Worm (Caenorhabditis elegans) whole organism, L4 larva: Measurements from ENCODE around the gene F23H11.2.
"Not testable (repeated sequence)": the region's sequence is repeated elsewhere in the genome, so short reads cannot be mapped to it uniquely, and the experiment has no call there.

Source experiments
- D1046.2 ChIP-seq: fragments of 200-800 bp; sonication (Bioruptor generic); IDR thresholded peaks from 2 replicates; pipeline ENCODE4 v1.3.6; 2022; ENCODE audit warnings: missing genetic modification characterization, missing compliant biosample characterization
- F10B5.3 ChIP-seq: sonication (generic microtip); optimal IDR thresholded peaks from 2 replicates; lab custom pipeline; 2016; ENCODE audit warnings: mild to moderate bottlenecking, missing genetic modification characterization, missing compliant biosample characterization
- F44E2.7 ChIP-seq: fragments of 200-800 bp; sonication (Bioruptor generic); IDR thresholded peaks from 2 replicates; pipeline ENCODE4 v2.1.2; 2022; ENCODE audit warnings: missing genetic modification characterization, missing compliant biosample characterization
- F49E8.2 ChIP-seq: sonication (generic microtip); optimal IDR thresholded peaks from 2 replicates; lab custom pipeline; 2016; ENCODE audit warnings: missing compliant biosample characterization, mild to moderate bottlenecking, missing genetic modification characterization, borderline replicate concordance
- R02D3.7 ChIP-seq: fragments of 150-350 bp; sonication (generic microtip); optimal IDR thresholded peaks from 3 replicates; lab custom pipeline; 2014; ENCODE audit warnings: missing biosample characterization, missing genetic modification characterization
- T20F7.1 ChIP-seq: fragments of 200-800 bp; sonication (Bioruptor generic); optimal IDR thresholded peaks from 2 replicates; lab custom pipeline; 2018; ENCODE audit warnings: mild to moderate bottlenecking, missing genetic modification characterization, missing compliant biosample characterization
- Y105C5A.15 ChIP-seq: fragments of 200-800 bp; sonication (Bioruptor generic); IDR thresholded peaks from 2 replicates; pipeline ENCODE4 v1.3.6; 2022; ENCODE audit warnings: missing genetic modification characterization, missing compliant biosample characterization
- aha-1 ChIP-seq: fragments of 150-350 bp; peaks from one replicate; lab custom pipeline; 2014; ENCODE audit warnings: missing biosample characterization, missing genetic modification characterization
- aly-2 ChIP-seq: sonication (generic microtip); optimal IDR thresholded peaks from 2 replicates; lab custom pipeline; 2018; ENCODE audit warnings: missing biosample characterization, missing genetic modification characterization
- arid-1 ChIP-seq: fragments of 200-800 bp; sonication (Bioruptor generic); conservative IDR thresholded peaks from 2 replicates; pipeline ENCODE4 v1.3.6; 2022; ENCODE audit warnings: missing genetic modification reagents, missing genetic modification characterization, missing compliant biosample characterization
- ctbp-1 ChIP-seq: fragments of 200-800 bp; sonication (Bioruptor generic); IDR thresholded peaks from 2 replicates; pipeline ENCODE4 v1.3.6; 2022; ENCODE audit warnings: missing genetic modification reagents, missing genetic modification characterization, missing compliant biosample characterization
- daf-16 ChIP-seq, 3 experiments: sonication (generic microtip); optimal IDR thresholded peaks; 2 replicates each; lab custom pipeline; 2016 to 2017; ENCODE audit warnings: missing genetic modification characterization in 3 of 3, missing genetic modification reagents in 3 of 3, mild to moderate bottlenecking in 2 of 3, missing compliant biosample characterization in 2 of 3, missing biosample characterization in 1 of 3, moderate library complexity in 1 of 3
- daf-8 ChIP-seq: fragments of 200-800 bp; sonication (Bioruptor generic); IDR thresholded peaks from 2 replicates; pipeline ENCODE4 v1.3.6; 2022; ENCODE audit warnings: missing genetic modification characterization, missing compliant biosample characterization
- dmd-6 ChIP-seq: fragments of 200-800 bp; sonication (Bioruptor generic); IDR thresholded peaks from 2 replicates; pipeline ENCODE4 v1.3.6; 2022; ENCODE audit warnings: missing genetic modification reagents, missing genetic modification characterization, missing compliant biosample characterization
- dmd-9 ChIP-seq: fragments of 200-800 bp; sonication (Bioruptor generic); IDR thresholded peaks from 2 replicates; pipeline ENCODE4 v1.3.6; 2022; ENCODE audit warnings: missing genetic modification reagents, missing genetic modification characterization, missing compliant biosample characterization
- dve-1 ChIP-seq: sonication (generic microtip); optimal IDR thresholded peaks from 2 replicates; lab custom pipeline; 2017; ENCODE audit warnings: antibody characterized with exemption, mild to moderate bottlenecking, missing genetic modification characterization, missing compliant biosample characterization; ENCODE audit not compliant: insufficient read depth
- egl-27 ChIP-seq: sonication (generic microtip); optimal IDR thresholded peaks from 3 replicates; lab custom pipeline; 2017; ENCODE audit warnings: missing biosample characterization, missing genetic modification reagents, missing genetic modification characterization
- gei-8 ChIP-seq: fragments of 200-800 bp; sonication (Bioruptor generic); optimal IDR thresholded peaks from 2 replicates; lab custom pipeline; 2018; ENCODE audit warnings: mild to moderate bottlenecking, missing genetic modification characterization, missing compliant biosample characterization
- hlh-11 ChIP-seq: fragments of 200-800 bp; sonication (Bioruptor generic); optimal IDR thresholded peaks from 2 replicates; lab custom pipeline; 2018; ENCODE audit warnings: mild to moderate bottlenecking, missing genetic modification characterization, missing compliant biosample characterization
- lin-13 ChIP-seq: fragments of 150-350 bp; optimal IDR thresholded peaks from 2 replicates; lab custom pipeline; 2014; ENCODE audit warnings: missing biosample characterization, missing genetic modification reagents, missing genetic modification characterization
- lin-29 ChIP-seq: fragments of 200-800 bp; sonication (Bioruptor generic); IDR thresholded peaks from 2 replicates; pipeline ENCODE4 v1.3.6; 2022; ENCODE audit warnings: missing genetic modification reagents, missing genetic modification characterization, missing compliant biosample characterization
- lir-3 ChIP-seq: sonication (generic microtip); optimal IDR thresholded peaks from 2 replicates; lab custom pipeline; 2016; ENCODE audit warnings: mild to moderate bottlenecking, missing genetic modification characterization, missing compliant biosample characterization
- lsy-2 ChIP-seq, 2 experiments: fragments of 150-350 bp in 1 of 2; sonication (generic microtip) in 1 of 2; optimal IDR thresholded peaks; 2 replicates each; lab custom pipeline; 2014 to 2017; ENCODE audit warnings: missing biosample characterization in 2 of 2, missing genetic modification characterization in 2 of 2
- mdl-1 ChIP-seq, 2 experiments: fragments of 150-350 bp in 1 of 2; sonication (generic microtip) in 1 of 2; optimal IDR thresholded peaks; 2 replicates each; lab custom pipeline; 2014 to 2017; ENCODE audit warnings: missing biosample characterization in 2 of 2, missing genetic modification characterization in 2 of 2
- mdt-29 ChIP-seq: fragments of 200-800 bp; sonication (Bioruptor generic); IDR thresholded peaks from 2 replicates; pipeline ENCODE4 v1.3.6; 2022; ENCODE audit warnings: missing genetic modification reagents, missing genetic modification characterization, missing compliant biosample characterization
- mep-1 ChIP-seq: fragments of 150-350 bp; sonication (generic microtip); optimal IDR thresholded peaks from 3 replicates; lab custom pipeline; 2014; ENCODE audit warnings: missing biosample characterization, missing genetic modification characterization
- nhr-102 ChIP-seq: sonication (generic microtip); optimal IDR thresholded peaks from 2 replicates; lab custom pipeline; 2016; ENCODE audit warnings: mild to moderate bottlenecking, missing genetic modification characterization, moderate library complexity, missing compliant biosample characterization
- nhr-111 ChIP-seq: fragments of 200-800 bp; sonication (Bioruptor generic); optimal IDR thresholded peaks from 2 replicates; lab custom pipeline; 2018; ENCODE audit warnings: mild to moderate bottlenecking, missing genetic modification characterization, missing compliant biosample characterization
- nhr-48 ChIP-seq: sonication (generic microtip); optimal IDR thresholded peaks from 2 replicates; lab custom pipeline; 2016; ENCODE audit warnings: mild to moderate bottlenecking, missing genetic modification characterization, missing compliant biosample characterization
- nhr-6 ChIP-seq: fragments of 150-350 bp; optimal IDR thresholded peaks from 2 replicates; lab custom pipeline; 2014; ENCODE audit warnings: missing biosample characterization, missing genetic modification characterization
- php-3 ChIP-seq: fragments of 200-800 bp; sonication (Bioruptor generic); IDR thresholded peaks from 2 replicates; pipeline ENCODE4 v1.3.6; 2022; ENCODE audit warnings: missing genetic modification reagents, missing genetic modification characterization, missing compliant biosample characterization
- pqm-1 ChIP-seq: sonication (generic microtip); optimal IDR thresholded peaks from 2 replicates; lab custom pipeline; 2017; ENCODE audit warnings: missing biosample characterization, missing genetic modification characterization
- saeg-2 ChIP-seq: fragments of 200-800 bp; sonication (Bioruptor generic); IDR thresholded peaks from 2 replicates; pipeline ENCODE4 v1.3.6; 2022; ENCODE audit warnings: missing genetic modification reagents, missing genetic modification characterization, missing compliant biosample characterization
- snpc-1.2 ChIP-seq: fragments of 200-800 bp; sonication (Bioruptor generic); IDR thresholded peaks from 2 replicates; pipeline ENCODE4 v1.3.6; 2022; ENCODE audit warnings: missing genetic modification reagents, missing genetic modification characterization, missing compliant biosample characterization
- snpc-4 ChIP-seq: fragments of 150-350 bp; optimal IDR thresholded peaks from 2 replicates; lab custom pipeline; 2014; ENCODE audit warnings: missing biosample characterization, missing genetic modification characterization
- spr-1 ChIP-seq: sonication (generic microtip); optimal IDR thresholded peaks from 2 replicates; lab custom pipeline; 2016; ENCODE audit warnings: mild to moderate bottlenecking, missing genetic modification characterization, missing compliant biosample characterization
- spr-3 ChIP-seq: fragments of 200-800 bp; sonication (Bioruptor generic); optimal IDR thresholded peaks from 2 replicates; lab custom pipeline; 2018; ENCODE audit warnings: mild to moderate bottlenecking, missing genetic modification characterization, missing compliant biosample characterization
- tag-97 ChIP-seq: fragments of 200-800 bp; sonication (Bioruptor generic); IDR thresholded peaks from 2 replicates; pipeline ENCODE4 v1.3.6; 2022; ENCODE audit warnings: missing genetic modification characterization, missing compliant biosample characterization
- tra-1 ChIP-seq: fragments of 200-800 bp; sonication (Bioruptor generic); IDR thresholded peaks from 2 replicates; pipeline ENCODE4 v1.3.6; 2022; ENCODE audit warnings: missing genetic modification reagents, missing genetic modification characterization, missing compliant biosample characterization
- unc-62 ChIP-seq, 3 experiments: fragments of 150-350 bp in 1 of 3; sonication (generic microtip); optimal IDR thresholded peaks in 2 of 3; peaks in 1 of 3; 1 replicate in 1 of 3; 2 replicates in 2 of 3; lab custom pipeline; 2014 to 2017; ENCODE audit warnings: missing biosample characterization in 3 of 3, missing genetic modification characterization in 3 of 3, missing genetic modification reagents in 3 of 3, missing genotype in 1 of 3
- zip-11 ChIP-seq: fragments of 200-800 bp; sonication (Bioruptor generic); IDR thresholded peaks from 2 replicates; pipeline ENCODE4 v1.3.6; 2022; ENCODE audit warnings: missing genetic modification characterization, missing compliant biosample characterization
- ztf-7 ChIP-seq: fragments of 150-350 bp; optimal IDR thresholded peaks from 2 replicates; lab custom pipeline; 2014; ENCODE audit warnings: missing biosample characterization, missing genetic modification characterization

Gene F23H11.2

DNA sequence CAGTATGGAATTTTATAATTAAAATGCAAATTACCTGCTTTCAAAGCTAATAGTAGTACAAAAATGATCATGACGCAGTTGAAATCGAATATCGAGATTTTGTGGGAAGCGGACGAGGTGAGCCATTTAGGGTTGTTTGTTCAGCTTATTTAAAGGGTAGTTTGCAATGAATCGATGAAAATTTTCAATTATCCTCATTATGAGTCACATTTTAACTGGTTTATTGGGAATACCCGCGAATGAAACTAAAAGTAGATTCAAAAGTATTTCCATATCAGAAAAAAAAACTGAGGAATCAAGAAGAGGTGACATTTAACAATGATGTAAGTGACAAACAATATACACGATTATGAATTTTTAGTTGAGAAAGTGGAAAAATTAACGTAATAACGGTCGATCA is 23.8 kb downstream of the F23H11.2 start, which contains the start of gene F23H11.7:
F23H11.7 (minus strand) TSS at position 101 of the 400 bp plus-strand sequence.
- TF ChIP-seq gei-8 (GFP tag; lab: Kevin White, UChicago) (no peak), aly-2 (tag; lab: Kevin White, UChicago) (no peak), mep-1 (tag; lab: Kevin White, UChicago) (no peak), php-3 (GFP tag; lab: Robert Waterston, UW) (no peak), aha-1 (tag; lab: Kevin White, UChicago) (peak; percentile 2), ctbp-1 (GFP tag; lab: Robert Waterston, UW) (no peak)

ce11 chrIII:926216-926615 is 30.7 kb downstream of the F23H11.2 start, which contains the start of gene pef-1:
Gene pef-1, minus strand, starts transcription at chrIII:926316.
- TF ChIP-seq pqm-1 (tag; lab: Kevin White, UChicago) (no peak), D1046.2 (GFP tag; lab: Robert Waterston, UW) (no peak), spr-3 (GFP tag; lab: Kevin White, UChicago) (no peak), T20F7.1 (GFP tag; lab: Kevin White, UChicago) (no peak), dve-1 (tag; lab: Kevin White, UChicago) (no peak), Y105C5A.15 (GFP tag; lab: Robert Waterston, UW) (no peak)
- TF ChIP-seq, all 104 proteins: peak for 0

- TF ChIP-seq daf-16 (GFP tag; optimal IDR thresholded peaks at IDR 0.05; lab: Kevin White, UChicago) (peak in 1 of 2 experiments; percentile 57), spr-1 (peak; percentile 65), nhr-48 (tag; lab: Kevin White, UChicago) (peak; percentile 28), F10B5.3 (tag; lab: Kevin White, UChicago) (peak; percentile 19), lir-3 (tag; lab: Kevin White, UChicago) (peak; percentile 69)
- TF ChIP-seq daf-16 (tag; optimal IDR thresholded peaks at IDR 0.05; lab: Kevin White, UChicago), result not testable (repeated sequence)
Observed at ce11 chrIII:931405-931804, 35.9 kb downstream of the F23H11.2 start.

- no peak for TF ChIP-seq dmd-9 (GFP tag; lab: Robert Waterston, UW)
- TF ChIP-seq snpc-1.2 (GFP tag; lab: Robert Waterston, UW), result no peak
- TF ChIP-seq R02D3.7 (tag; lab: Kevin White, UChicago), result no peak
- TF ChIP-seq php-3 (GFP tag; lab: Robert Waterston, UW), result no peak; the same call in 1 of the 2 replicates
- TF ChIP-seq Y105C5A.15 (GFP tag; lab: Robert Waterston, UW), result no peak
- no peak for TF ChIP-seq ztf-7
- TF ChIP-seq D1046.2 (GFP tag; lab: Robert Waterston, UW), result no peak
- TF ChIP-seq mep-1 (tag; lab: Kevin White, UChicago), result no peak
- peak; percentile 52 for TF ChIP-seq dve-1 (tag; lab: Kevin White, UChicago)
- TF ChIP-seq F49E8.2 (tag; lab: Kevin White, UChicago), result no peak
- TF ChIP-seq mdt-29, result no peak
- TF ChIP-seq lin-13 (GFP tag; lab: Kevin White, UChicago), result no peak
- TF ChIP-seq egl-27 (tag; lab: Kevin White, UChicago), result no peak
- peak; percentile 43 for TF ChIP-seq pqm-1 (tag; lab: Kevin White, UChicago)
- TF ChIP-seq nhr-111 (GFP tag; lab: Kevin White, UChicago), result no peak
- no peak for TF ChIP-seq daf-16 (GFP tag; optimal IDR thresholded peaks at IDR 0.05; lab: Kevin White, UChicago)
- peak; percentile 51 for TF ChIP-seq daf-16 (tag; optimal IDR thresholded peaks at IDR 0.05; lab: Kevin White, UChicago)
- TF ChIP-seq lsy-2 (tag; optimal IDR thresholded peaks at IDR 0.05; lab: Kevin White, UChicago), result no peak
- no peak for TF ChIP-seq spr-1
- peak; percentile 75 for TF ChIP-seq hlh-11 (tag; lab: Kevin White, UChicago)
- TF ChIP-seq aly-2 (tag; lab: Kevin White, UChicago), result no peak
- TF ChIP-seq daf-8 (GFP tag; lab: Robert Waterston, UW), result no peak
- no peak for TF ChIP-seq mdl-1 (tag; optimal IDR thresholded peaks at IDR 0.05; lab: Kevin White, UChicago)
- TF ChIP-seq tra-1 (GFP tag; lab: Robert Waterston, UW), result peak; percentile 80
- TF ChIP-seq lin-29 (GFP tag; lab: Robert Waterston, UW), result no peak
- no peak for TF ChIP-seq nhr-102
- no peak for TF ChIP-seq saeg-2 (GFP tag; lab: Robert Waterston, UW)
- no peak for TF ChIP-seq snpc-4 (tag; lab: Kevin White, UChicago)
- TF ChIP-seq zip-11, result no peak
- peak in 1 of 2 experiments; percentile 6 for TF ChIP-seq unc-62 (GFP tag; optimal IDR thresholded peaks at IDR 0.05 in 1 of 2; lab: Kevin White, UChicago)
- TF ChIP-seq unc-62 (tag; optimal IDR thresholded peaks at IDR 0.05; lab: Kevin White, UChicago), result no peak
- no peak for TF ChIP-seq F44E2.7 (GFP tag; lab: Robert Waterston, UW)
- no peak for TF ChIP-seq nhr-6 (tag; lab: Kevin White, UChicago)
- TF ChIP-seq dmd-6, result peak; percentile 92
- TF ChIP-seq arid-1 (GFP tag; lab: Robert Waterston, UW), result no peak
- no peak for TF ChIP-seq tag-97
Observed at ce11 chrIII:936037-936507, 40.5 kb downstream of the F23H11.2 start, which contains the start of gene fbxa-55. Gene fbxa-55, minus strand, starts transcription at chrIII:936087.
